Fruit fly (Drosophila melanogaster): ENCODE measurements around the gene BthD.

- no peak for TF ChIP-seq rn (GFP tag; IDR thresholded peaks at IDR 0.05)
- TF ChIP-seq CG8159 (tag; optimal IDR thresholded peaks at IDR 0.05): no peak
- TF ChIP-seq CG9948 (tag; optimal IDR thresholded peaks at IDR 0.05): no peak
- TF ChIP-seq CG10348 (GFP tag; IDR thresholded peaks at IDR 0.05): no peak
- peak; percentile 63; the same call in 1 of the 2 replicates for TF ChIP-seq CG12605 (GFP tag; IDR thresholded peaks at IDR 0.05)
- peak; percentile 15 for TF ChIP-seq Snoo (tag; optimal IDR thresholded peaks at IDR 0.05)
- no peak for TF ChIP-seq Pif1A (GFP tag; optimal IDR thresholded peaks at IDR 0.05)
- no peak for TF ChIP-seq CG34367 (tag; optimal IDR thresholded peaks at IDR 0.05)
- no peak for TF ChIP-seq CG14655 (GFP tag; optimal IDR thresholded peaks at IDR 0.05)
- peak; percentile 22 for TF ChIP-seq EcR (GFP tag; optimal IDR thresholded peaks at IDR 0.05)
Observed at dm6 chrX:13563483-13564443, 48.2 kb upstream of the BthD start, which contains the start of the genes CG46311 and Tpst.
